Worm (Caenorhabditis elegans) whole organism, L3 larva: ENCODE results near the gene mesp-1.

ENCODE experiments used
- R02D3.7 ChIP-seq: fragments of 150-350 bp; optimal IDR thresholded peaks from 2 replicates; lab custom pipeline; 2014; ENCODE audit warnings: missing biosample characterization, missing genetic modification characterization
- ZK546.5 ChIP-seq: sonication (generic microtip); optimal IDR thresholded peaks from 2 replicates; lab custom pipeline; 2017; ENCODE audit warnings: missing biosample characterization, missing genetic modification characterization
- aly-2 ChIP-seq: fragments of 150-350 bp; optimal IDR thresholded peaks from 2 replicates; lab custom pipeline; 2014; ENCODE audit warnings: missing biosample characterization, missing genetic modification characterization
- ama-1 ChIP-seq: fragments of 150-350 bp; optimal IDR thresholded peaks from 2 replicates; lab custom pipeline; 2018
- ceh-16 ChIP-seq: sonication (generic microtip); optimal IDR thresholded peaks from 2 replicates; lab custom pipeline; 2017; ENCODE audit warnings: missing biosample characterization, missing genetic modification characterization
- ceh-28 ChIP-seq: fragments of 150-350 bp; optimal IDR thresholded peaks from 2 replicates; lab custom pipeline; 2014; ENCODE audit warnings: missing biosample characterization, missing genetic modification reagents, missing genetic modification characterization
- ceh-82 ChIP-seq: fragments of 150-350 bp; optimal IDR thresholded peaks from 2 replicates; lab custom pipeline; 2014; ENCODE audit warnings: missing biosample characterization, missing genetic modification characterization
- daf-12 ChIP-seq: fragments of 150-350 bp; optimal IDR thresholded peaks from 2 replicates; lab custom pipeline; 2014; ENCODE audit warnings: missing biosample characterization, missing genetic modification reagents, missing genetic modification characterization
- egl-27 ChIP-seq: sonication (generic microtip); optimal IDR thresholded peaks from 4 replicates; lab custom pipeline; 2017; ENCODE audit warnings: missing biosample characterization, missing genetic modification reagents, missing genetic modification characterization
- egl-5 ChIP-seq: fragments of 150-350 bp; optimal IDR thresholded peaks from 2 replicates; lab custom pipeline; 2017; ENCODE audit warnings: missing biosample characterization, missing genetic modification reagents, missing genetic modification characterization, inconsistent platforms
- elt-1 ChIP-seq: fragments of 150-350 bp; optimal IDR thresholded peaks from 2 replicates; lab custom pipeline; 2014; ENCODE audit warnings: missing biosample characterization, missing genetic modification characterization
- elt-2 ChIP-seq: sonication (generic microtip); optimal IDR thresholded peaks from 2 replicates; lab custom pipeline; 2016; ENCODE audit warnings: missing genetic modification reagents, mild to moderate bottlenecking, missing genetic modification characterization, missing compliant biosample characterization
- elt-3 ChIP-seq, 3 experiments: fragments of 150-350 bp in 1 of 3; sonication (generic microtip) in 2 of 3; optimal IDR thresholded peaks; 2 replicates in 2 of 3; 4 replicates in 1 of 3; lab custom pipeline; 2014 to 2017; ENCODE audit warnings: missing biosample characterization in 3 of 3, missing genetic modification characterization in 3 of 3
- eor-1 ChIP-seq, 2 experiments: fragments of 150-350 bp; optimal IDR thresholded peaks; 2 replicates each; lab custom pipeline; 2014 to 2018; ENCODE audit warnings: missing biosample characterization in 2 of 2, missing genetic modification characterization in 2 of 2
- fkh-10 ChIP-seq: sonication (generic microtip); optimal IDR thresholded peaks from 2 replicates; lab custom pipeline; 2017; ENCODE audit warnings: missing biosample characterization, missing genetic modification reagents, missing genetic modification characterization
- fos-1 ChIP-seq: fragments of 150-350 bp; optimal IDR thresholded peaks from 2 replicates; lab custom pipeline; 2014; ENCODE audit warnings: missing biosample characterization, missing genetic modification characterization
- hmg-11 ChIP-seq: sonication (generic microtip); optimal IDR thresholded peaks from 2 replicates; lab custom pipeline; 2016; ENCODE audit warnings: missing genetic modification characterization, missing compliant biosample characterization
- lin-15B ChIP-seq: fragments of 150-350 bp; optimal IDR thresholded peaks from 2 replicates; lab custom pipeline; 2014; ENCODE audit warnings: missing biosample characterization, missing genetic modification characterization
- lin-39 ChIP-seq: fragments of 150-350 bp; optimal IDR thresholded peaks from 2 replicates; lab custom pipeline; 2018; ENCODE audit warnings: missing biosample characterization, missing genetic modification reagents, missing genetic modification characterization
- lsy-12 ChIP-seq: sonication (generic microtip); optimal IDR thresholded peaks from 2 replicates; lab custom pipeline; 2016; ENCODE audit warnings: mild to moderate bottlenecking, missing genetic modification characterization, missing compliant biosample characterization
- mdl-1 ChIP-seq: fragments of 150-350 bp; optimal IDR thresholded peaks from 2 replicates; lab custom pipeline; 2014; ENCODE audit warnings: missing biosample characterization, missing genetic modification characterization
- mml-1 ChIP-seq: fragments of 150-350 bp; sonication (generic microtip); optimal IDR thresholded peaks from 3 replicates; lab custom pipeline; 2014; ENCODE audit warnings: missing biosample characterization, missing genetic modification characterization
- nfya-1 ChIP-seq: sonication (generic microtip); optimal IDR thresholded peaks from 2 replicates; lab custom pipeline; 2017; ENCODE audit warnings: missing genetic modification characterization, mild to moderate bottlenecking, missing compliant biosample characterization, antibody characterized with exemption, moderate library complexity; ENCODE audit not compliant: insufficient read depth
- nhr-11 ChIP-seq: fragments of 150-350 bp; optimal IDR thresholded peaks from 2 replicates; lab custom pipeline; 2014; ENCODE audit warnings: missing biosample characterization, missing genetic modification characterization
- nhr-12 ChIP-seq: fragments of 150-350 bp; optimal IDR thresholded peaks from 2 replicates; lab custom pipeline; 2014; ENCODE audit warnings: missing biosample characterization, missing genetic modification characterization
- nhr-23 ChIP-seq: fragments of 150-350 bp; optimal IDR thresholded peaks from 2 replicates; lab custom pipeline; 2014; ENCODE audit warnings: missing biosample characterization, missing genetic modification reagents, missing genetic modification characterization
- nhr-237 ChIP-seq: fragments of 150-350 bp; optimal IDR thresholded peaks from 2 replicates; lab custom pipeline; 2014; ENCODE audit warnings: missing biosample characterization, missing genetic modification characterization
- nhr-25 ChIP-seq: sonication (generic microtip); optimal IDR thresholded peaks from 2 replicates; lab custom pipeline; 2017; ENCODE audit warnings: missing biosample characterization, missing genetic modification characterization
- nhr-28 ChIP-seq: fragments of 150-350 bp; optimal IDR thresholded peaks from 2 replicates; lab custom pipeline; 2014; ENCODE audit warnings: missing biosample characterization, missing genetic modification characterization
- nhr-43 ChIP-seq: sonication (generic microtip); optimal IDR thresholded peaks from 2 replicates; lab custom pipeline; 2016; ENCODE audit warnings: mild to moderate bottlenecking, missing genetic modification characterization, missing compliant biosample characterization; ENCODE audit not compliant: poor library complexity, severe bottlenecking
- nhr-67 ChIP-seq: fragments of 150-350 bp; optimal IDR thresholded peaks from 2 replicates; lab custom pipeline; 2014; ENCODE audit warnings: missing biosample characterization, missing genetic modification characterization
- nhr-76 ChIP-seq: fragments of 150-350 bp; sonication (generic microtip); optimal IDR thresholded peaks from 5 replicates; lab custom pipeline; 2014; ENCODE audit warnings: missing biosample characterization, missing genetic modification characterization
- nhr-77 ChIP-seq: fragments of 150-350 bp; optimal IDR thresholded peaks from 2 replicates; lab custom pipeline; 2014; ENCODE audit warnings: missing biosample characterization, missing genetic modification characterization
- pha-4 ChIP-seq: fragments of 150-350 bp; optimal IDR thresholded peaks from 2 replicates; lab custom pipeline; 2014; ENCODE audit warnings: missing biosample characterization, missing genetic modification reagents, missing genetic modification characterization
- pqm-1 ChIP-seq: fragments of 150-350 bp; optimal IDR thresholded peaks from 2 replicates; lab custom pipeline; 2017; ENCODE audit warnings: missing biosample characterization, missing genetic modification characterization, inconsistent platforms
- sea-2 ChIP-seq: fragments of 150-350 bp; sonication (generic microtip); optimal IDR thresholded peaks from 4 replicates; lab custom pipeline; 2014; ENCODE audit warnings: missing biosample characterization, missing genetic modification reagents, missing genetic modification characterization
- skn-1 ChIP-seq: fragments of 150-350 bp; optimal IDR thresholded peaks from 2 replicates; lab custom pipeline; 2014; ENCODE audit warnings: missing biosample characterization, missing genetic modification characterization
- snpc-4 ChIP-seq: fragments of 150-350 bp; optimal IDR thresholded peaks from 2 replicates; lab custom pipeline; 2014; ENCODE audit warnings: missing biosample characterization, missing genetic modification characterization
- tbx-2 ChIP-seq: sonication (generic microtip); optimal IDR thresholded peaks from 2 replicates; lab custom pipeline; 2016; ENCODE audit warnings: mild to moderate bottlenecking, missing genetic modification characterization, missing compliant biosample characterization
- unc-39 ChIP-seq: sonication (generic microtip); optimal IDR thresholded peaks from 4 replicates; lab custom pipeline; 2017; ENCODE audit warnings: missing biosample characterization, missing genetic modification characterization
- zag-1 ChIP-seq: fragments of 150-350 bp; optimal IDR thresholded peaks from 2 replicates; lab custom pipeline; 2014; ENCODE audit warnings: missing biosample characterization, missing genetic modification characterization

Gene mesp-1

ce11 chrIV:8532024-8532423, 32.9 kb downstream of the mesp-1 start:
- no peak for TF ChIP-seq lin-39 (tag; lab: Kevin White, UChicago)
- no peak for TF ChIP-seq lsy-12 (tag; lab: Kevin White, UChicago)
- peak; percentile 10 for TF ChIP-seq pha-4 (tag; lab: Kevin White, UChicago)
- TF ChIP-seq nhr-23 (tag; lab: Kevin White, UChicago): no peak
- TF ChIP-seq mdl-1 (tag; lab: Kevin White, UChicago): no peak
- no peak for TF ChIP-seq fos-1 (tag; lab: Kevin White, UChicago)
- peak; percentile 74 for TF ChIP-seq pqm-1 (tag; lab: Kevin White, UChicago)
- no peak for TF ChIP-seq nhr-76 (tag; lab: Kevin White, UChicago)
- TF ChIP-seq nhr-11: no peak
- no peak for TF ChIP-seq ceh-16
- TF ChIP-seq elt-2 (tag; lab: Kevin White, UChicago): peak; percentile 92
- no peak for TF ChIP-seq nfya-1 (tag; lab: Kevin White, UChicago)
- no peak for TF ChIP-seq elt-1 (tag; lab: Kevin White, UChicago)
- TF ChIP-seq nhr-25 (tag; lab: Kevin White, UChicago): no peak
- TF ChIP-seq ama-1 (lab: Kevin White, UChicago): no peak
- no peak for TF ChIP-seq egl-5 (tag; lab: Kevin White, UChicago)
- no peak for TF ChIP-seq R02D3.7
- TF ChIP-seq hmg-11 (tag; lab: Kevin White, UChicago): no peak

- TF ChIP-seq ceh-16 (no peak), nfya-1 (tag; lab: Kevin White, UChicago) (peak; percentile 70), elt-2 (tag; lab: Kevin White, UChicago) (peak; percentile 80), nhr-12 (tag; lab: Kevin White, UChicago) (no peak), elt-3 (tag; optimal IDR thresholded peaks at IDR 0.05; lab: Kevin White, UChicago) (no peak), eor-1 (tag; optimal IDR thresholded peaks at IDR 0.05; lab: Kevin White, UChicago) (no peak), nhr-237 (tag; lab: Kevin White, UChicago) (no peak), lin-15B (tag; lab: Kevin White, UChicago) (no peak), pqm-1 (tag; lab: Kevin White, UChicago) (peak; percentile 62), ceh-82 (tag; lab: Kevin White, UChicago) (no peak)
Observed at ce11 chrIV:8532796-8533195, 33.7 kb downstream of the mesp-1 start.

ce11 chrIV:8534189-8534588, 35.1 kb downstream of the mesp-1 start:
- TF ChIP-seq fkh-10 (GFP tag; lab: Kevin White, UChicago) (no peak), pha-4 (tag; lab: Kevin White, UChicago) (peak; percentile 8), elt-1 (tag; lab: Kevin White, UChicago) (no peak), mdl-1 (tag; lab: Kevin White, UChicago) (no peak), ceh-82 (tag; lab: Kevin White, UChicago) (no peak), nhr-43 (tag; lab: Kevin White, UChicago) (no peak), lsy-12 (tag; lab: Kevin White, UChicago) (no peak), egl-5 (tag; lab: Kevin White, UChicago) (no peak), nfya-1 (tag; lab: Kevin White, UChicago) (no peak), nhr-12 (tag; lab: Kevin White, UChicago) (no peak), nhr-23 (tag; lab: Kevin White, UChicago) (no peak), snpc-4 (tag; lab: Kevin White, UChicago) (no peak), egl-27 (tag; lab: Kevin White, UChicago) (peak; percentile 25), eor-1 (tag; optimal IDR thresholded peaks at IDR 0.05; lab: Kevin White, UChicago) (no peak), pqm-1 (tag; lab: Kevin White, UChicago) (peak; percentile 43), nhr-25 (tag; lab: Kevin White, UChicago) (no peak), elt-2 (tag; lab: Kevin White, UChicago) (peak; percentile 77)

ce11 chrIV:8534997-8535414, 35.9 kb downstream of the mesp-1 start:
- no peak for TF ChIP-seq nhr-77 (tag; lab: Kevin White, UChicago)
- no peak for TF ChIP-seq lin-15B (tag; lab: Kevin White, UChicago)
- no peak for TF ChIP-seq ceh-82 (tag; lab: Kevin White, UChicago)
- no peak for TF ChIP-seq nhr-67 (tag; lab: Kevin White, UChicago)
- no peak for TF ChIP-seq egl-5 (tag; lab: Kevin White, UChicago)
- TF ChIP-seq nhr-43 (tag; lab: Kevin White, UChicago): peak; percentile 84
- TF ChIP-seq tbx-2 (tag; lab: Kevin White, UChicago): no peak
- peak; percentile 42 for TF ChIP-seq ceh-28 (tag; lab: Kevin White, UChicago)
- peak; percentile 23 for TF ChIP-seq skn-1 (tag; lab: Kevin White, UChicago)
- no peak for TF ChIP-seq egl-27 (tag; lab: Kevin White, UChicago)
- peak; percentile 78 for TF ChIP-seq nhr-76 (tag; lab: Kevin White, UChicago)
- no peak for TF ChIP-seq sea-2 (GFP tag; lab: Kevin White, UChicago)
- TF ChIP-seq mml-1 (tag; lab: Kevin White, UChicago): peak; percentile 54
- no peak for TF ChIP-seq aly-2
- no peak for TF ChIP-seq fkh-10 (GFP tag; lab: Kevin White, UChicago)
- no peak for TF ChIP-seq nhr-11
- TF ChIP-seq nhr-23 (tag; lab: Kevin White, UChicago): peak; percentile 63
- TF ChIP-seq nhr-237 (tag; lab: Kevin White, UChicago): no peak
- TF ChIP-seq mdl-1 (tag; lab: Kevin White, UChicago): peak; percentile 69
- no peak for TF ChIP-seq ZK546.5 (tag; lab: Kevin White, UChicago)
- peak; percentile 73 for TF ChIP-seq nfya-1 (tag; lab: Kevin White, UChicago)
- TF ChIP-seq elt-2 (tag; lab: Kevin White, UChicago): peak; percentile 78
- TF ChIP-seq snpc-4 (tag; lab: Kevin White, UChicago): no peak
- TF ChIP-seq lsy-12 (tag; lab: Kevin White, UChicago): peak; percentile 32
- no peak for TF ChIP-seq nhr-28 (tag; lab: Kevin White, UChicago)
- TF ChIP-seq nhr-25 (tag; lab: Kevin White, UChicago): peak; percentile 71
- no peak for TF ChIP-seq daf-12
- no peak for TF ChIP-seq nhr-12 (tag; lab: Kevin White, UChicago)
- no peak for TF ChIP-seq zag-1 (tag; lab: Kevin White, UChicago)
- TF ChIP-seq unc-39: no peak
- no peak for TF ChIP-seq fos-1 (tag; lab: Kevin White, UChicago)
- no peak for TF ChIP-seq pha-4 (tag; lab: Kevin White, UChicago)
